Worm (Caenorhabditis elegans) whole organism, late embryonic: Measurements from ENCODE around the gene F13D12.10.

Experiments
- fkh-10 ChIP-seq: fragments of 150-350 bp; optimal IDR thresholded peaks from 2 replicates; lab custom pipeline; 2014; ENCODE audit warnings: missing biosample characterization, missing genetic modification reagents, missing genetic modification characterization
- sox-4 ChIP-seq: sonication (generic microtip); optimal IDR thresholded peaks from 2 replicates; lab custom pipeline; 2017; ENCODE audit warnings: mild to moderate bottlenecking, missing genetic modification characterization, inconsistent platforms, missing compliant biosample characterization

DNA sequence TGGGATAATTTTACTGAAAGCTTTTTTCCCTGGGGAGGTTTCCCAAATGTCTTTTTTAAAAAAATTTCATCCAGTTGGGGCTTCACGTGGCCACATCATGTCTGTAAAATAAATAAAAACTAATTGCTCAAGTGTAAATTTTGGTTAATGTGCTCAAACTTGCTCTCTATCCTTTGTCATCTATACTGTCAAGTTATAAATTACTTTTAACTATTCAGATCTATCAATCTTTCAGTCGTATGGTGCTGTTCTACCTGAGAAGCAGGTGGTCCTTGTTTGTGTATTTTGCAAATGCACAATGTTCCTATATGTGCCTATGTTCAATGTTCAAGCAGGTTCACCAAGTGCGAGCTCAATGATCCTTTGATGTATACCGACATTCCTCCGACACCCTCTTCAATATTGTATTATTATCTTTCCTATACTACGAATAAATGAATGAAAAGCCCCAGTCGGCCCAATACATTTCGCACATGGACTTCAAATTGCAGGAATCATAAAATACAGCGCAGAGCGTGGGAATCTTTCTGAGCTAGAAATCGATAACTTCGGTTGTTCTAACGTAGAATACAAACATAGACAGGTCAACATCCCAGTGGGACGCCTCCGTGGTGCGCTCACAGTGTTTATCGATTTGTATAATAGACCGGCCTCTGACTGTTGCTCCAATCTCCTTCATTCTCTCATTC lies 32.3 kb upstream of the F13D12.10 start, which contains the start of the genes sfxn-1.4 and C47D12.4:
- TF ChIP-seq sox-4 (tag; lab: Kevin White, UChicago) (no peak), fkh-10 (GFP tag; lab: Kevin White, UChicago) (no peak)
